Worm (Caenorhabditis elegans) whole organism, mixed stage, embryonic: Measurements from ENCODE around the gene srx-12.

Source experiments
- sptf-1 ChIP-seq: sonication (generic microtip); optimal IDR thresholded peaks from 2 replicates; lab custom pipeline; 2017; ENCODE audit warnings: mild to moderate bottlenecking, missing genetic modification characterization, moderate library complexity, missing compliant biosample characterization

Gene srx-12

ce11 chrIV:1097153-1097552, 51.4 kb downstream of the srx-12 start, which contains the start of gene cox-18:
Gene cox-18, plus strand, starts transcription at chrIV:1097453.
- no peak for TF ChIP-seq sptf-1
- TF ChIP-seq, all 35 proteins: peak for 0
